Worm (Caenorhabditis elegans) whole organism, early embryonic: Measurements from ENCODE around the gene T22B2.5.

Source experiments
- B0310.2 ChIP-seq: sonication (generic microtip); optimal IDR thresholded peaks from 2 replicates; lab custom pipeline; 2016; ENCODE audit warnings: mild to moderate bottlenecking, missing genetic modification characterization, missing compliant biosample characterization
- F13C5.2 ChIP-seq: sonication (generic microtip); optimal IDR thresholded peaks from 2 replicates; lab custom pipeline; 2017; ENCODE audit warnings: mild to moderate bottlenecking, missing genetic modification characterization, inconsistent platforms, missing compliant biosample characterization
- aly-1 ChIP-seq: sonication (generic microtip); optimal IDR thresholded peaks from 2 replicates; lab custom pipeline; 2016; ENCODE audit warnings: missing genetic modification characterization, missing compliant biosample characterization
- ama-1 ChIP-seq: fragments of 150-350 bp; optimal IDR thresholded peaks from 2 replicates; lab custom pipeline; 2014
- ceh-13 ChIP-seq: fragments of 200-800 bp; sonication (Bioruptor generic); optimal IDR thresholded peaks from 2 replicates; lab custom pipeline; 2018; ENCODE audit warnings: mild to moderate bottlenecking, missing genetic modification characterization, missing compliant biosample characterization
- ceh-36 ChIP-seq: sonication (generic microtip); optimal IDR thresholded peaks from 2 replicates; lab custom pipeline; 2016; ENCODE audit warnings: missing genetic modification characterization, inconsistent platforms, missing compliant biosample characterization
- ets-7 ChIP-seq: sonication (generic microtip); optimal IDR thresholded peaks from 2 replicates; lab custom pipeline; 2016; ENCODE audit warnings: missing genotype, missing genetic modification characterization, missing compliant biosample characterization
- flt-1 ChIP-seq: fragments of 200-800 bp; sonication (Bioruptor generic); IDR thresholded peaks from 2 replicates; pipeline ENCODE4 v1.3.6; 2022; ENCODE audit warnings: missing genetic modification characterization, missing compliant biosample characterization
- hmbx-1 ChIP-seq: sonication (generic microtip); optimal IDR thresholded peaks from 2 replicates; lab custom pipeline; 2016; ENCODE audit warnings: mild to moderate bottlenecking, missing genetic modification characterization, missing compliant biosample characterization
- hmg-4 ChIP-seq: fragments of 200-800 bp; sonication (Bioruptor generic); optimal IDR thresholded peaks from 2 replicates; lab custom pipeline; 2018; ENCODE audit warnings: mild to moderate bottlenecking, missing genetic modification characterization, missing compliant biosample characterization
- hnd-1 ChIP-seq: sonication (generic microtip); optimal IDR thresholded peaks from 2 replicates; lab custom pipeline; 2016; ENCODE audit warnings: missing genetic modification characterization, missing compliant biosample characterization
- pes-1 ChIP-seq: fragments of 200-800 bp; sonication (Bioruptor generic); IDR thresholded peaks from 2 replicates; pipeline ENCODE4 v1.3.6; 2022; ENCODE audit warnings: missing genetic modification reagents, missing genetic modification characterization, missing compliant biosample characterization
- scrt-1 ChIP-seq: fragments of 200-800 bp; sonication (Bioruptor generic); IDR thresholded peaks from 2 replicates; pipeline ENCODE4 v1.3.6; 2022; ENCODE audit warnings: missing genetic modification characterization, missing compliant biosample characterization
- sea-1 ChIP-seq: fragments of 200-800 bp; sonication (Bioruptor generic); conservative IDR thresholded peaks from 2 replicates; pipeline ENCODE4 v1.3.6; 2022; ENCODE audit warnings: missing genetic modification characterization, missing compliant biosample characterization
- tbx-11 ChIP-seq: fragments of 200-800 bp; sonication (Bioruptor generic); IDR thresholded peaks from 2 replicates; pipeline ENCODE4 v1.3.6; 2022; ENCODE audit warnings: missing genetic modification characterization, missing compliant biosample characterization
- tbx-37 ChIP-seq: fragments of 200-800 bp; sonication (Bioruptor generic); conservative IDR thresholded peaks from 2 replicates; pipeline ENCODE4 v1.3.6; 2022; ENCODE audit warnings: missing genetic modification reagents, missing genetic modification characterization, missing compliant biosample characterization
- tra-4 ChIP-seq: sonication (generic microtip); optimal IDR thresholded peaks from 2 replicates; lab custom pipeline; 2017; ENCODE audit warnings: missing genetic modification characterization, missing compliant biosample characterization

T22B2.5 gene

DNA sequence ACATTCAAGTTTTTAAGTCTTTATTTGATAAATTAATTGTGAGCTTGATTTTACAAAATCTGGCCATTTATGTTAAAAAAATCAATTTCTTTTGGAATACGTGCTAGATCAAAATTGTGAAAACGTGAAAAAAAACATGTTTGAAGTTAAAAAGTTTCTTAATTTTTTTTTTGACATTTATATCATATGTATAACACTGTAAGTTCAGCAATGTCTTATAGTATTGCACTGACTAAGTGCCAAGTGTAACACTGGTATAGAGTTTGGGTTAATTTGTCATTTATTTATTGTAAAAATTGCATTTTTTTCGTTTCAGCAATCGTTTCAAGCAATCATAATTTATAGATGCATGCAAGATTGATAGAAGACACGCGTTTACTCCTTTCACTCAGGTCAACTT lies 26.7 kb upstream of the T22B2.5 start:
- TF ChIP-seq ama-1 = no peak
- no peak for TF ChIP-seq hmg-4 (GFP tag; lab: Kevin White, UChicago)
- no peak for TF ChIP-seq aly-1 (tag; lab: Kevin White, UChicago)
- no peak for TF ChIP-seq B0310.2
- TF ChIP-seq ceh-13 (GFP tag; lab: Kevin White, UChicago) = no peak
- TF ChIP-seq scrt-1 (GFP tag; lab: Robert Waterston, UW) = no peak
- no peak for TF ChIP-seq flt-1
- TF ChIP-seq hmbx-1 = no peak
- no peak for TF ChIP-seq F13C5.2
- TF ChIP-seq ets-7 = no peak
- TF ChIP-seq tra-4 = no peak
- no peak for TF ChIP-seq sea-1 (GFP tag; lab: Robert Waterston, UW)
- no peak for TF ChIP-seq hnd-1
- TF ChIP-seq ceh-36 = no peak
- no peak for TF ChIP-seq tbx-11
- TF ChIP-seq tbx-37 (GFP tag; lab: Robert Waterston, UW) = no peak
- TF ChIP-seq pes-1 = no peak

DNA sequence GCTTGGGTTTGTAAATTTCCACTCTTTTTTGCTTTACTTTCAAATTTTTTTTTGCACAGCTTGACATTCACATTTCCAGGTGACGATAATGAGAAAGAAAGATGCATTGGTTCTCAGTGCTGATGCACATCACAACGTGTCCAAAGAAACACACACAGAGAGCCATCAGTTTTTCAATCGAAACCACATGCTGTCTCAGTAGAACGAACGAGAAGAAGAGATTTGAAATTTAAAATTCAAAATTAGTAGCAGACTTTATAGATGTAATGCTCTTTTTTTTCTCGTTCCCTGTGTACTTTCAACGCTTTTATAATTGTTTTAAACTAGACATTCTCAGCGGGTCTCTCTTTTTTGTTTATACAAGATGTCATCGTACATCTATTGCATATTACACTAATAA lies 26.3 kb upstream of the T22B2.5 start:
- no peak for TF ChIP-seq B0310.2
- no peak for TF ChIP-seq hmg-4 (GFP tag; lab: Kevin White, UChicago)
- no peak for TF ChIP-seq F13C5.2
- no peak for TF ChIP-seq ceh-13 (GFP tag; lab: Kevin White, UChicago)
- no peak for TF ChIP-seq aly-1 (tag; lab: Kevin White, UChicago)
- no peak for TF ChIP-seq tra-4
- no peak for TF ChIP-seq ceh-36
- no peak for TF ChIP-seq tbx-37 (GFP tag; lab: Robert Waterston, UW)
- TF ChIP-seq ama-1 = no peak
- TF ChIP-seq tbx-11 = no peak
- no peak for TF ChIP-seq pes-1
- no peak for TF ChIP-seq hmbx-1
- TF ChIP-seq flt-1 = no peak
- TF ChIP-seq hnd-1 = no peak
- TF ChIP-seq ets-7 = no peak
- TF ChIP-seq scrt-1 (GFP tag; lab: Robert Waterston, UW) = no peak
- no peak for TF ChIP-seq sea-1 (GFP tag; lab: Robert Waterston, UW)

DNA sequence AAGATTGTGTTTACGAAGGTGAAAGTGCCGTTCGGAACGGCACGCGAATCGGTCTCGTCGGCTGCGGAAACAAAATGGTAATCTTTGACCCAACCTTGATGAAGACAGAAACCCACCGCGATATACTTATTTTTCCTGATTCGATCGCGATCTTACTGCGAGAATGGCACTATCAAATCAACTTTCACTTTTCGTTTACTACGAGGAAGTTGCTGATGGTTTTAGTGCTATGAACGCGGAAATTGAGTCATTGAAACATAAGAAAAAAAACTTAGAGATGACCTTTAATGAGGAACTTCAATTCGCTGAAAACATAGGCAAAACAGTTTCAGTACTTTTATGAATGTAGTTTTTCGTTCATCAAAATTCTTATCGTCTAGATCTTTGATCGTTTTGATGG lies 21.5 kb upstream of the T22B2.5 start:
- TF ChIP-seq F13C5.2 (no peak), ceh-36 (no peak), tbx-11 (no peak), ama-1 (no peak), hmg-4 (GFP tag; lab: Kevin White, UChicago) (no peak), aly-1 (tag; lab: Kevin White, UChicago) (no peak), hmbx-1 (no peak), tra-4 (no peak), pes-1 (no peak), ceh-13 (GFP tag; lab: Kevin White, UChicago) (no peak), tbx-37 (GFP tag; lab: Robert Waterston, UW) (no peak), ets-7 (no peak), sea-1 (GFP tag; lab: Robert Waterston, UW) (no peak)

DNA sequence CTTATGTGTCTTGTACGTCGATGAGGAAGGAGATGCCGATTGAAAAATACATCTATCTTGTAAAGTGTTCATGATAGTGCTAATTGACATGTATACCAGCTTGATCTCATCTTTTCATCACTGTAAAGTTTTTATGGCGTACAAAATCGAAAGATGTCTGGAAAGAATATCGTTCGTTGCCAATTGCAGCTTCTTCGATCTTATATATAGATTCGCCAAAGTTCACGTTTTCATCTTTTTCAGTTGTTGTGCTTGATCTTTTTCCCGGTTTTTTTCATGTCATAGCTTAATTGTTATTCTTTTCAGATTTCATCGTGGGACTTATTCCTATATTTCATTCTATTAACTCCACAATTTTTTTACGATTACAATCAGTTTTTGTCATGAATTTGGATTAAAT lies 20.2 kb upstream of the T22B2.5 start, which contains the start of gene adt-3:
Gene adt-3, plus strand, starts transcription at position 301 of the 400 bp plus-strand sequence.
- TF ChIP-seq tbx-37 (GFP tag; lab: Robert Waterston, UW) = no peak
- no peak for TF ChIP-seq F13C5.2
- TF ChIP-seq hmg-4 (GFP tag; lab: Kevin White, UChicago) = no peak
- no peak for TF ChIP-seq hnd-1
- no peak for TF ChIP-seq flt-1
- TF ChIP-seq B0310.2 = no peak
- TF ChIP-seq aly-1 (tag; lab: Kevin White, UChicago) = no peak
- TF ChIP-seq ets-7 = no peak
- TF ChIP-seq ama-1 = no peak
- TF ChIP-seq hmbx-1 = no peak
- TF ChIP-seq scrt-1 (GFP tag; lab: Robert Waterston, UW) = no peak
- no peak for TF ChIP-seq ceh-13 (GFP tag; lab: Kevin White, UChicago)
- TF ChIP-seq sea-1 (GFP tag; lab: Robert Waterston, UW) = no peak
- no peak for TF ChIP-seq tra-4

DNA sequence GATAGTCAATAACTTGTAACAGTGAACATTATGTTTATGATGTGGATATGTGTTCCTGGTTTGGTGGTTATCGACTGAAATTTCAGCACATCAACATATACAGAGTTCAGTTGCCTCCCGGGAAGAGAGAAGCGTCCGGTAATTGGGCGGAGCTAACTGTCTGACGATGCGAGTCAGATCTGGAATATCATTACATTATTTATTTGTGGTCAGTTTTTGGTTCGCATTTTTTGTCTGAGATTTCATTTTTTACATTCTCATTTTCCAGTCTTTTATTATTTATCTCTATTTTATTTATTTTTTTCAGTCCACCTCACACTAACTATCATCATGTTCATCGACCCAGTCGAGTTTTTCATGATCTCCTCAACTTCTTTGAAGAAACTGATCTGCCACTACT lies 14.6 kb upstream of the T22B2.5 start, which contains the start of gene T22B2.1:
Gene T22B2.1, plus strand, starts transcription at position 301 of the 400 bp plus-strand sequence.
- TF ChIP-seq ets-7 (no peak), pes-1 (no peak), hnd-1 (no peak), ama-1 (no peak), hmbx-1 (no peak), flt-1 (no peak), hmg-4 (GFP tag; lab: Kevin White, UChicago) (no peak), sea-1 (GFP tag; lab: Robert Waterston, UW) (no peak), ceh-13 (GFP tag; lab: Kevin White, UChicago) (no peak), ceh-36 (no peak), scrt-1 (GFP tag; lab: Robert Waterston, UW) (no peak), tbx-11 (no peak), tra-4 (no peak), aly-1 (tag; lab: Kevin White, UChicago) (no peak), tbx-37 (GFP tag; lab: Robert Waterston, UW) (no peak), B0310.2 (no peak), F13C5.2 (no peak)

DNA sequence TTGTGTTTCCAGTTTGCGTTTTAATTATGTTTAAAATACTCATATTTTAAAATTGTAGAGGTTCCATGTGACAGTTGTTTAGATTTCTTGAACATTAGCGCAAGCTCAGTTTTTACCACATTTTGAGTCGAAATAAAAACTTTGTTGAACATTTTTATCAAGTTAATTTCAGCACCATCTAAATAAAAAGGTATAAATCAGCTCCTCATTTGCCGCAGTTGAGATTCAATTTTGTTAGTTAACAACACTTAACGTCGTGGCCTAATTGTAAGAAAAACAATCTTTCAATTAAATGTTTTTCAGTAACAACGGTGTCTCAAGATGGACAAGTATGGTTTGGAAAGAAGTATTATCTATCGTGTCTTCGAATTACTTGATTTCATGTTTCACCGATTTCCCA lies 9.6 kb upstream of the T22B2.5 start:
- no peak for TF ChIP-seq B0310.2
- no peak for TF ChIP-seq tbx-11
- no peak for TF ChIP-seq pes-1
- no peak for TF ChIP-seq aly-1 (tag; lab: Kevin White, UChicago)
- no peak for TF ChIP-seq ceh-36
- TF ChIP-seq tra-4 = no peak
- no peak for TF ChIP-seq scrt-1 (GFP tag; lab: Robert Waterston, UW)
- TF ChIP-seq ets-7 = no peak
- no peak for TF ChIP-seq hmg-4 (GFP tag; lab: Kevin White, UChicago)
- TF ChIP-seq tbx-37 (GFP tag; lab: Robert Waterston, UW) = no peak
- TF ChIP-seq hmbx-1 = no peak
- no peak for TF ChIP-seq hnd-1

DNA sequence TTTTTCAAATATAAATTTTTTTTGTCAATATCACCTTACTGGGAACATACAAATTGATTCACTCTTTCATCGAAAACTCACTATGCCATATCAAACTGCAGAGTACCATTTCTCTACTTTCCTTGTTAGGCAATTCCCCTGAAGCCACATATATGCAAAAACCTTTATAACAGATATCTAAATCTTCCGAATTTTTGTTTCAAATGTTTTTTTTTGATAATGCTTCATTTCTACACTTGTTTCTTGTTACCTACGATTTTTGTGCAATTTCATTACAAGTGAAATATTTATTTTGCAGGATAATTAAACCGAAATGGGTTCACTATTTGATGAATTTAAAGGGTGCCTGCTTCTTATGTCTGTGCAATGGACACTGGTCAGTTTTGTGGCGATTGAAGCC lies 8.9 kb upstream of the T22B2.5 start, which contains the start of gene T22B2.2:
Gene T22B2.2, plus strand, starts transcription at position 301 of the 400 bp plus-strand sequence.
- TF ChIP-seq tbx-11 = no peak

DNA sequence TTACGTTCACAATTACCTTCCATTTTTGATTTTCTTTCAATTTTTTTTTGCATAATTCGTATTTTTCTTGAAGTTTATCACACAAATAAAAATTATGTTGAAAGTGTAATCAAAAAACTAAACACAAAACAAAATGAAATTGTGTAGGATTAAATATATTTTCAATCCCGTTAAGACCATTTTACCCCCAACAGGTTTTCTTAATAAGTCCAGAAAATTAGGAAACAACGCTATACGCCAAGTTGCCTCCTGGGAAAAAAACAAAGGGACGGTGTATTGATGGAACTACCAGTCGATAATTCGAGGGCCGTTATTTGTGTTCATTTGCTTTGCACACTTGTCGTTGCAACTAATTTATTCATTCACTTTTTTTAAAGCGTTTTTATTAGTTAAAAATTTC lies 8.5 kb upstream of the T22B2.5 start:
- TF ChIP-seq ceh-13 (GFP tag; lab: Kevin White, UChicago) (no peak), tbx-11 (no peak), tra-4 (no peak), ama-1 (no peak), F13C5.2 (no peak), hmg-4 (GFP tag; lab: Kevin White, UChicago) (no peak), flt-1 (no peak), sea-1 (GFP tag; lab: Robert Waterston, UW) (no peak), tbx-37 (GFP tag; lab: Robert Waterston, UW) (no peak)
